Worm (Caenorhabditis elegans): ENCODE measurements around the gene ugt-20.

ce11 chrIV:6040676-6041075, 42.7 kb downstream of the ugt-20 start, which contains the start of gene kcc-2:
- TF ChIP-seq mel-28 (tag; optimal IDR thresholded peaks at IDR 0.05; ENCODE audit: borderline replicate concordance) (no peak), efl-1 (GFP tag; optimal IDR thresholded peaks at IDR 0.05) (no peak), ztf-18 (tag; optimal IDR thresholded peaks at IDR 0.05) (no peak), unc-62 (GFP tag; optimal IDR thresholded peaks at IDR 0.05) (no peak), sdz-38 (tag; optimal IDR thresholded peaks at IDR 0.05) (no peak), somi-1 (GFP tag; optimal IDR thresholded peaks at IDR 0.05) (no peak), pha-4 (tag; optimal IDR thresholded peaks at IDR 0.05) (no peak)
